Worm (Caenorhabditis elegans) whole organism, midembryonic: ENCODE data around the gene pup-2.

Experiments used
- T22C8.4 ChIP-seq: fragments of 200-800 bp; sonication (Bioruptor generic); IDR thresholded peaks from 2 replicates; pipeline ENCODE4 v1.3.6; 2022; ENCODE audit warnings: missing genetic modification characterization, missing compliant biosample characterization
- cog-1 ChIP-seq: sonication (generic microtip); optimal IDR thresholded peaks from 2 replicates; lab custom pipeline; 2016; ENCODE audit warnings: missing genetic modification characterization, missing compliant biosample characterization
- flt-1 ChIP-seq: fragments of 200-800 bp; sonication (Bioruptor generic); IDR thresholded peaks from 2 replicates; pipeline ENCODE4 v1.3.6; 2022; ENCODE audit warnings: missing genetic modification characterization, missing compliant biosample characterization
- klf-2 ChIP-seq: fragments of 200-800 bp; sonication (Bioruptor generic); conservative IDR thresholded peaks from 2 replicates; pipeline ENCODE4 v1.3.6; 2022; ENCODE audit warnings: missing genetic modification reagents, missing genetic modification characterization, missing compliant biosample characterization
- med-1 ChIP-seq: sonication (generic microtip); optimal IDR thresholded peaks from 2 replicates; lab custom pipeline; 2017; ENCODE audit warnings: missing genetic modification characterization, mild to moderate bottlenecking, missing compliant biosample characterization, antibody characterized with exemption, missing genetic modification reagents; ENCODE audit not compliant: insufficient read depth
- ref-1 ChIP-seq: fragments of 200-800 bp; sonication (Bioruptor generic); conservative IDR thresholded peaks from 2 replicates; pipeline ENCODE4 v1.3.6; 2022; ENCODE audit warnings: missing genetic modification reagents, missing genetic modification characterization, missing compliant biosample characterization
- tab-1 ChIP-seq: fragments of 200-800 bp; sonication (Bioruptor generic); IDR thresholded peaks from 2 replicates; pipeline ENCODE4 v1.3.6; 2022; ENCODE audit warnings: missing genetic modification characterization, missing compliant biosample characterization
- ztf-23 ChIP-seq: fragments of 200-800 bp; sonication (Bioruptor generic); IDR thresholded peaks from 2 replicates; pipeline ENCODE4 v1.3.6; 2022; ENCODE audit warnings: missing genetic modification reagents, missing genetic modification characterization, missing compliant biosample characterization
- ztf-29 ChIP-seq: fragments of 200-800 bp; sonication (Bioruptor generic); IDR thresholded peaks from 2 replicates; pipeline ENCODE4 v1.3.6; 2022; ENCODE audit warnings: missing genetic modification reagents, missing genetic modification characterization, missing compliant biosample characterization

Gene pup-2

ce11 chrIII:5199577-5199976 lies 13.9 kb downstream of the pup-2 start, which contains the start of gene emb-8:
Gene emb-8 (minus strand): TSS chrIII:5199677.
- TF ChIP-seq T22C8.4: no peak
- TF ChIP-seq ref-1 (GFP tag; lab: Robert Waterston, UW): no peak
- TF ChIP-seq ztf-23 (GFP tag; lab: Robert Waterston, UW): no peak
- no peak for TF ChIP-seq cog-1 (tag; lab: Kevin White, UChicago)
- no peak for TF ChIP-seq flt-1 (GFP tag; lab: Robert Waterston, UW)
- no peak for TF ChIP-seq ztf-29
- no peak for TF ChIP-seq klf-2 (GFP tag; lab: Robert Waterston, UW)
- no peak for TF ChIP-seq tab-1
- no peak for TF ChIP-seq med-1 (GFP tag; lab: Kevin White, UChicago)

ce11 chrIII:5200349-5200748 lies 14.6 kb downstream of the pup-2 start:
- TF ChIP-seq ztf-23 (GFP tag; lab: Robert Waterston, UW) (no peak), klf-2 (GFP tag; lab: Robert Waterston, UW) (no peak), flt-1 (GFP tag; lab: Robert Waterston, UW) (no peak), ztf-29 (no peak), med-1 (GFP tag; lab: Kevin White, UChicago) (no peak), T22C8.4 (no peak), cog-1 (tag; lab: Kevin White, UChicago) (no peak), ref-1 (GFP tag; lab: Robert Waterston, UW) (no peak), tab-1 (no peak)

DNA sequence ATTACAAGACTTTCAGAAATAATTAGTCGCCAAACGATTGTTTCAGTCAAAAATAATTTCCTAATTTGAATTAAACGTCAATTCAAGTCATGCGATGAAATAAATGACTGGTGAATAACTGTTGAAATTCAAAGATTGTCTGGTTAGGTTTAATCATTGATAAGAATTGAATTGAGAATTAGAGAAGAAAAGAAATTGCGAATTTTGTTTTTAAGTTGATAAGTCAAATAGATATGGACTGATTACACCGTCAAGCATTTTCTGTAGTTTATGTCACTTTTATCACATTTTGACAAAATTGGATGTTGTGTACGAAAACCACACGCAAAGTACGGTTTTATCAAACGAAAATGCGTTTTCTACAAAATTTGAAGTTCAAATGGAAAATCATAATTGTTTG lies 15.5 kb downstream of the pup-2 start:
- TF ChIP-seq cog-1 (tag; lab: Kevin White, UChicago) (no peak), flt-1 (GFP tag; lab: Robert Waterston, UW) (no peak), ztf-23 (GFP tag; lab: Robert Waterston, UW) (no peak), ztf-29 (no peak), ref-1 (GFP tag; lab: Robert Waterston, UW) (no peak), T22C8.4 (no peak), klf-2 (GFP tag; lab: Robert Waterston, UW) (no peak), med-1 (GFP tag; lab: Kevin White, UChicago) (no peak), tab-1 (no peak)

- TF ChIP-seq ztf-23 (GFP tag; lab: Robert Waterston, UW) (no peak), ref-1 (GFP tag; lab: Robert Waterston, UW) (no peak), T22C8.4 (no peak), tab-1 (no peak), ztf-29 (no peak)
These were observed 16.9 kb downstream of the pup-2 start for ce11 chrIII:5202641-5203040.

- no peak for TF ChIP-seq med-1 (GFP tag; lab: Kevin White, UChicago)
- no peak for TF ChIP-seq flt-1 (GFP tag; lab: Robert Waterston, UW)
- TF ChIP-seq ztf-23 (GFP tag; lab: Robert Waterston, UW): no peak
- no peak for TF ChIP-seq ref-1 (GFP tag; lab: Robert Waterston, UW)
- no peak for TF ChIP-seq klf-2 (GFP tag; lab: Robert Waterston, UW)
- no peak for TF ChIP-seq cog-1 (tag; lab: Kevin White, UChicago)
- TF ChIP-seq T22C8.4: no peak
- no peak for TF ChIP-seq tab-1
These were observed 17.6 kb downstream of the pup-2 start for ce11 chrIII:5203310-5203709.

ce11 chrIII:5206861-5207414 lies 21.2 kb downstream of the pup-2 start, which contains the start of gene morc-1:
Gene morc-1 (minus strand): TSS chrIII:5206911.
- TF ChIP-seq ztf-29: no peak
- TF ChIP-seq flt-1 (GFP tag; lab: Robert Waterston, UW): no peak
- TF ChIP-seq cog-1 (tag; lab: Kevin White, UChicago): no peak
- no peak for TF ChIP-seq med-1 (GFP tag; lab: Kevin White, UChicago)
- TF ChIP-seq T22C8.4: no peak
- no peak for TF ChIP-seq klf-2 (GFP tag; lab: Robert Waterston, UW)
- TF ChIP-seq ztf-23 (GFP tag; lab: Robert Waterston, UW): no peak
- no peak for TF ChIP-seq tab-1
- no peak for TF ChIP-seq ref-1 (GFP tag; lab: Robert Waterston, UW)

DNA sequence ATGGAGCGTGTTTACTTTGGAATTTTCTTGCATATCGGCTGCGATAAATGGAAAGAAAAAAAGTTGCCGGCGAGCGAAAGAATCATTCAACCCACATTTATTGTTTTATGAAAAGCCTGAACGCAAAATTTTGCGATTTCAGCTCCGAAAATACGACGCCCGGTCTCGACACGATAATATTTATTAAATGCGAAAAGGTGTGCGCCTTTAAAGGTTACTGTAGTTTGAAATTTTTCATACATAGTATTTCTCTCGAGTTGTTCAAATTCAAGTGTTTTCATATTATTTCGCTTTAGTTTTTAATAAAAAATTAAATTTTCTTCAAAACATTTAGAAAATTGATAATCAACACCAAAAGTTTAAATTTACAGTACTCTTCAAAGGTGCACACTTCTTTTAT lies 23.3 kb downstream of the pup-2 start, which contains the start of gene syx-16:
syx-16 (minus strand) TSS at position 118 of the 400 bp plus-strand sequence.
- TF ChIP-seq ztf-29 (no peak), klf-2 (GFP tag; lab: Robert Waterston, UW) (no peak), cog-1 (tag; lab: Kevin White, UChicago) (no peak), med-1 (GFP tag; lab: Kevin White, UChicago) (no peak), ref-1 (GFP tag; lab: Robert Waterston, UW) (no peak), tab-1 (no peak), ztf-23 (GFP tag; lab: Robert Waterston, UW) (no peak), T22C8.4 (no peak), flt-1 (GFP tag; lab: Robert Waterston, UW) (no peak)

DNA sequence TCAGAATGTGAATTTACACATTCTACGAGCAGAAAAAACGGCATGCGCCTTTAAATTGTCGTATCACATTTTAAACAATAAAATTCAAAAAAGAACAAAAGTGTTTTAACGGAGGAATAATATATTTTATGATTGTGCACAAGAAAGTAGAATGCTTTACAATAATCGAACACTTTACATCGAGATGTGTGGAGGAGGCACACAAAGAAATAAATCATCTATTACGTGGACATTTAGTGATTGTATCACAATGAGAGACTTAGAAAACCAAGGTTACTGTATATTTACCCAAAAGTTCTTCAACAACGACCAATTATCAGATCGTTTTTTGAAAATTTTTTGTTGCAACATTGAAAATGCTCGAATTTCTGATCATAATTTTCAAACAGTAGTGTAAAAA lies 24.5 kb downstream of the pup-2 start:
- TF ChIP-seq flt-1 (GFP tag; lab: Robert Waterston, UW) (no peak), T22C8.4 (no peak), klf-2 (GFP tag; lab: Robert Waterston, UW) (no peak), med-1 (GFP tag; lab: Kevin White, UChicago) (no peak), tab-1 (no peak), ref-1 (GFP tag; lab: Robert Waterston, UW) (no peak), ztf-29 (no peak), cog-1 (tag; lab: Kevin White, UChicago) (no peak), ztf-23 (GFP tag; lab: Robert Waterston, UW) (no peak)

ce11 chrIII:5211137-5211648 lies 25.5 kb downstream of the pup-2 start:
- TF ChIP-seq flt-1 (GFP tag; lab: Robert Waterston, UW): peak; percentile 80; the same call in 1 of the 2 replicates
- peak; percentile 78 for TF ChIP-seq ztf-23 (GFP tag; lab: Robert Waterston, UW)
- TF ChIP-seq tab-1: peak; percentile 88
- TF ChIP-seq ztf-29: peak; percentile 42; the same call in 1 of the 2 replicates
- peak; percentile 75 for TF ChIP-seq klf-2 (GFP tag; lab: Robert Waterston, UW)
- TF ChIP-seq ref-1 (GFP tag; lab: Robert Waterston, UW): peak; percentile 65; the same call in 1 of the 2 replicates
- peak; percentile 12 for TF ChIP-seq med-1 (GFP tag; lab: Kevin White, UChicago)
